Worm (Caenorhabditis elegans): Measurements from ENCODE around the gene gplb-1.

gplb-1 gene

ce11 chrV:8470906-8471305 is at the start of gene gplb-1:
TSS of gene gplb-1 (minus strand) at chrV:8471242.
- TF ChIP-seq lin-32 (GFP tag; optimal IDR thresholded peaks at IDR 0.05) (no peak), drap-1 (GFP tag; optimal IDR thresholded peaks at IDR 0.05) (no peak), hlh-1 (tag; optimal IDR thresholded peaks at IDR 0.05) (no peak)

DNA sequence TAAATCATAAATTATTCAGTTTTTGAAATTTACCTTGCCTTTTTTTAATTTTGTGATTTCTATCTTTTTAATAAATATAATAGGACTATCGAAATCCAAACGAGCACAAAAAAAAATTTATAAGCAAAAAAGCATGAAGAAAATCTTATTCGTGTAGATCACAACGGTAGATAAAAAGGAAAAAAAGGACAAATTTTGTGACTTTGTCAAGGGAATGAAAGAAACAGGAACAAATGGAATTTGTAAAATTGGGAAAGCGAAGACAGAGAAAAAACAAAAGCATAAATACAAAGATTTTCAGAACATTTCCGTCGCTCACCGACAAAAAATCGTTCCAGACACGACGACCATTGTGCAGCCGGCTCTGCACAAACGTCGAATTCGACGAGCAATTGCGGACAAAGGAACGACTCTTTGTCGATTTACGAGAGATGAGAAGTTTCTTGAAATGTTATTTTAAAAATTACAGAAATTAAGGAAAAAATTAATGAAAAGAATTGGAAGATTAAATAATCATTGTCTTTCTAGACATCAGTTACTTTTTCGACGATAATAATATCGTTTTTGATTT is 47.9 kb upstream of the gplb-1 start, which contains the start of gene F45F2.10:
F45F2.10 (minus strand) TSS at position 51 of the 571 bp plus-strand sequence.
- no peak for TF ChIP-seq snpc-4 (tag; optimal IDR thresholded peaks at IDR 0.05)
- no peak for TF ChIP-seq ceh-39 (tag; optimal IDR thresholded peaks at IDR 0.05)

DNA sequence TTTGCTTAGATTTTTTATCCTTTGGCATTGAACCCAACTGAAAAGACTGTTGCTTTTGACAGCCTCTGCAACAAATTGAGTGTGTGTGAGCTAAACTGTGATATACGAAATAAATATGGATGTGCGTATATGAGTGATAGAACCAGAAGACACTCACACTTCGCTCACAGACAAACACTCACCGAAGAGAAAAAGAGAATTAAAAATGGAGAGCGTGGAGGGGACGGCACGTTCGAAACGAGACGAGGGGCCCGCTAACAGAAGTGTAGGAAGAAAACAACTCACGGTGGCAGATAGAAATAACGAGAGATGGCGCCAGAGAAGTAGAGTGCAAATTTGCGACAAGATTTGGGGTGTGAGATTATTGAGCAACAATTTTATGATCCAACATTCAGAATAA is 47.2 kb upstream of the gplb-1 start:
- TF ChIP-seq zip-8 (tag; optimal IDR thresholded peaks at IDR 0.05) (no peak), cnd-1 (tag; optimal IDR thresholded peaks at IDR 0.05) (no peak), lin-13 (tag; optimal IDR thresholded peaks at IDR 0.05) (no peak), tbx-8 (GFP tag; optimal IDR thresholded peaks at IDR 0.05) (no peak), flh-1 (GFP tag; optimal IDR thresholded peaks at IDR 0.05) (no peak), nhr-28 (tag; optimal IDR thresholded peaks at IDR 0.05) (no peak), ceh-43 (GFP tag; optimal IDR thresholded peaks at IDR 0.05) (no peak), nhr-12 (tag; optimal IDR thresholded peaks at IDR 0.05) (no peak), lsy-2 (tag; optimal IDR thresholded peaks at IDR 0.05) (no peak), elt-3 (tag; optimal IDR thresholded peaks at IDR 0.05) (no peak), unc-120 (tag; optimal IDR thresholded peaks at IDR 0.05; ENCODE audit: poor library complexity, severe bottlenecking) (no peak), ham-2 (GFP tag; optimal IDR thresholded peaks at IDR 0.05) (no peak), nhr-237 (tag; optimal IDR thresholded peaks at IDR 0.05) (no peak), drap-1 (GFP tag; optimal IDR thresholded peaks at IDR 0.05) (no peak), snpc-4 (tag; optimal IDR thresholded peaks at IDR 0.05) (no peak), ceh-83 (GFP tag; optimal IDR thresholded peaks at IDR 0.05) (no peak), mab-5 (tag; optimal IDR thresholded peaks at IDR 0.05) (no peak), bed-3 (GFP tag; optimal IDR thresholded peaks at IDR 0.05) (no peak)

DNA sequence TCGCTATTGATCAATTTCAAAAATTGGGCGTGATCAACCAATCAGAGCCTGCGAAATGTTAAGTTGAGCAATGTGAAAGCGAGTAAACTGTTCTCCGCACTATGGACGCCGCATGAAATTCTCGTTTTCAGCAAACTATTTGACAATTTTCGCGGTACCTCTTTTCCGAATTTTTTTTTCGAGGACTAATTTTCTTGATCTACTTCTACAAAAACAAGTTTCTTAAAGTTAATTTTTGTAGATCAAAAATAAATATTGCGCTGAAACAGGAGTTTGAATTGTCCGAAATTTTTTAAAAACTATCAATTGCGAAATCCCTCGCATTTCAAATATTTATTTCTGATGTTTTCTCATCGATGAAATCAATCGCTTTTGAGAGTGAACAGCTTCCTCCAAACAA is 46.7 kb upstream of the gplb-1 start:
- TF ChIP-seq bed-3 (GFP tag; optimal IDR thresholded peaks at IDR 0.05), result no peak
- TF ChIP-seq nhr-12 (tag; optimal IDR thresholded peaks at IDR 0.05), result no peak
- TF ChIP-seq flh-1 (GFP tag; optimal IDR thresholded peaks at IDR 0.05), result no peak
- TF ChIP-seq zip-8 (tag; optimal IDR thresholded peaks at IDR 0.05), result no peak
- no peak for TF ChIP-seq ces-1 (GFP tag; optimal IDR thresholded peaks at IDR 0.05)

DNA sequence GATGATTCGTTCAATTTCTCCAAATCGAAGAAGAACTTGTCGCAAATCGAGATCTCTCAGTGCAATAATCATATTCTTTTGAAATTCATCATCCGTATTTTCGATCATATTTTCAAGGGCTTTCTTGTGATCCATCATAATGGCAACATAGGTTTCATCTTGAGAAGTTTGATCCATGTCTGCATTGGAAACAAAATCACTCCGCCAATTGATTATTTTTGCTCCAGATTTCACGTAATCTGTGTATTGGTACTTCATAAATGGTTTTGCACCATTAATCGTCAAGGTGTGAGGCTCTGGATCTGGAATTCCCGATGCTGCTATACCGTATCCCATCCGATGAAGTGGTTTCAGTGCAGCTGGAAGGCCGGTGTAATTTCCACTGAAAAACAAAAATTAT is 45.4 kb upstream of the gplb-1 start:
- TF ChIP-seq drap-1 (GFP tag; optimal IDR thresholded peaks at IDR 0.05) (no peak), ceh-83 (GFP tag; optimal IDR thresholded peaks at IDR 0.05) (no peak), unc-39 (tag; optimal IDR thresholded peaks at IDR 0.05) (no peak), M03D4.4 (tag; optimal IDR thresholded peaks at IDR 0.05) (no peak), nhr-12 (tag; optimal IDR thresholded peaks at IDR 0.05) (no peak), lin-32 (GFP tag; optimal IDR thresholded peaks at IDR 0.05) (no peak)

ce11 chrV:8513361-8513760 is 42.3 kb upstream of the gplb-1 start, which contains the start of gene F45F2.9:
TSS of gene F45F2.9 (minus strand) at chrV:8513461.
- no peak for TF ChIP-seq mls-2 (tag; optimal IDR thresholded peaks at IDR 0.05)
- TF ChIP-seq lsy-2 (tag; optimal IDR thresholded peaks at IDR 0.05), result no peak
- no peak for TF ChIP-seq tbx-8 (GFP tag; optimal IDR thresholded peaks at IDR 0.05)
- TF ChIP-seq unc-39 (tag; optimal IDR thresholded peaks at IDR 0.05), result no peak

DNA sequence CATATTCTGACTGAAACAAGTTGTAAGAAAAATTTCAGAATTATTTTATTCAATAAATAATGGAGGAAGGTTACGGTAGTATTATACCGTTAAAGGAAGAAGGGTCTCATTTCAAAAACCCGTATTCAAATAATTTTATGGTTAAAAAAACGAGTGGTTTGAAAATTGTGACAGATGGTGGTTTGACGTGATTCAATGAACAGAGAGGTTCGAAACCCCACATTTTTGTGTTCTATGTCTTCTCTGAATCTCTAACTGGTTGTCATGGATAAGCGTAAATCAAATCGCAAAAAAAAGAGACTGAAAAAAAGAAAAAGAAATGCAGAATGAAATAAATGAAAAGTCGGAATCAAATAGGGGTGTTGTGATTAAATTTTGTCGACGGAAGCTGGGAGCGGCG is 36.3 kb upstream of the gplb-1 start, which contains the start of gene ZK994.6:
ZK994.6 (minus strand) TSS at position 101 of the 400 bp plus-strand sequence.
- TF ChIP-seq ceh-39 (tag; optimal IDR thresholded peaks at IDR 0.05), result no peak
- TF ChIP-seq ces-1 (GFP tag; optimal IDR thresholded peaks at IDR 0.05), result peak; percentile 37

DNA sequence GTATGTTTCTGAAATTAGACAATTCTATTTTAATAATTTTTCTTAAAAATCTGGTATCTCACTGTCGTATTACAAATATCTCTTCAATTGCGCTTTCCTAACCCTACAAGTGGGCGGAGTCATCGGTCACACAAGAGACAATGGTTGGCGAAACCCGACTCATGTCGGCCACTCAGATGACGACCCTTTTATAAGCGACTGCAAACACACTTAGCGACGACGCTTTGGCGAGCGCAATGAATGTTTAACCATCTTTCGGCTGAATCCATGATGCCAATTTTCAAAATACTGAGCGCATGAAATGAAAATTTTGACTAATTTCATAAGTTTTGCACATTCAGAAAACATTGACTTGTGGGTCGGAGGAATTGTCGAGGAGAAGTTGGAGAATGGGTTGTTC is 29.3 kb upstream of the gplb-1 start:
- TF ChIP-seq lin-32 (GFP tag; optimal IDR thresholded peaks at IDR 0.05) (peak; percentile 99), sem-2 (GFP tag; optimal IDR thresholded peaks at IDR 0.05) (peak; percentile 96), nhr-28 (tag; optimal IDR thresholded peaks at IDR 0.05) (peak; percentile 95), ceh-43 (GFP tag; optimal IDR thresholded peaks at IDR 0.05) (peak; percentile 98), cnd-1 (tag; optimal IDR thresholded peaks at IDR 0.05) (peak; percentile 99), elt-3 (tag; optimal IDR thresholded peaks at IDR 0.05) (peak; percentile 92), unc-62 (GFP tag; optimal IDR thresholded peaks at IDR 0.05) (peak; percentile 89), unc-120 (tag; optimal IDR thresholded peaks at IDR 0.05; ENCODE audit: poor library complexity, severe bottlenecking) (peak; percentile 99), pha-4 (tag; optimal IDR thresholded peaks at IDR 0.05) (peak; percentile 94), ceh-39 (tag; optimal IDR thresholded peaks at IDR 0.05) (peak; percentile 71), ham-2 (GFP tag; optimal IDR thresholded peaks at IDR 0.05) (peak; percentile 99), mls-2 (tag; optimal IDR thresholded peaks at IDR 0.05) (peak; percentile 99), flh-1 (GFP tag; optimal IDR thresholded peaks at IDR 0.05) (peak; percentile 97), tbx-8 (GFP tag; optimal IDR thresholded peaks at IDR 0.05) (peak; percentile 98), elt-1 (tag; optimal IDR thresholded peaks at IDR 0.05; ENCODE audit: borderline replicate concordance, insufficient read depth) (no peak), bed-3 (GFP tag; optimal IDR thresholded peaks at IDR 0.05) (peak; percentile 97), zip-8 (tag; optimal IDR thresholded peaks at IDR 0.05) (no peak), nhr-237 (tag; optimal IDR thresholded peaks at IDR 0.05) (peak; percentile 88), snpc-4 (tag; optimal IDR thresholded peaks at IDR 0.05) (no peak), blmp-1 (tag; optimal IDR thresholded peaks at IDR 0.05) (no peak), nhr-12 (tag; optimal IDR thresholded peaks at IDR 0.05) (peak; percentile 80), sptf-1 (tag; optimal IDR thresholded peaks at IDR 0.05) (peak; percentile 99), hlh-1 (tag; optimal IDR thresholded peaks at IDR 0.05) (peak; percentile 86), nhr-2 (tag; optimal IDR thresholded peaks at IDR 0.05) (no peak)

Data from whole organism, mixed stage, embryonic.